Worm (Caenorhabditis elegans) whole organism, L4 larva: Measurements from ENCODE around the gene Y57G11C.23.
A peak's percentile ranks its signal among the peaks of the same experiment; 100 is the strongest.

Experiments used
- D1046.2 ChIP-seq: fragments of 200-800 bp; sonication (Bioruptor generic); IDR thresholded peaks from 2 replicates; pipeline ENCODE4 v1.3.6; 2022; ENCODE audit warnings: missing genetic modification characterization, missing compliant biosample characterization
- F10B5.3 ChIP-seq: sonication (generic microtip); optimal IDR thresholded peaks from 2 replicates; lab custom pipeline; 2016; ENCODE audit warnings: mild to moderate bottlenecking, missing genetic modification characterization, missing compliant biosample characterization
- F49E8.2 ChIP-seq: sonication (generic microtip); optimal IDR thresholded peaks from 2 replicates; lab custom pipeline; 2016; ENCODE audit warnings: missing compliant biosample characterization, mild to moderate bottlenecking, missing genetic modification characterization, borderline replicate concordance
- Y48G9A.11 ChIP-seq: fragments of 200-800 bp; sonication (Bioruptor generic); IDR thresholded peaks from 2 replicates; pipeline ENCODE4 v1.3.6; 2022; ENCODE audit warnings: missing genetic modification reagents, missing genetic modification characterization, missing compliant biosample characterization
- Y75B8A.6 ChIP-seq: fragments of 200-800 bp; sonication (Bioruptor generic); IDR thresholded peaks from 2 replicates; pipeline ENCODE4 v1.3.6; 2022; ENCODE audit warnings: missing genetic modification reagents, missing genetic modification characterization, missing compliant biosample characterization
- ZK337.2 ChIP-seq: fragments of 200-800 bp; sonication (Bioruptor generic); IDR thresholded peaks from 2 replicates; pipeline ENCODE4 v1.3.6; 2022; ENCODE audit warnings: missing genetic modification reagents, missing genetic modification characterization, missing compliant biosample characterization
- aha-1 ChIP-seq: fragments of 150-350 bp; peaks from one replicate; lab custom pipeline; 2014; ENCODE audit warnings: missing biosample characterization, missing genetic modification characterization
- aly-2 ChIP-seq: sonication (generic microtip); optimal IDR thresholded peaks from 2 replicates; lab custom pipeline; 2018; ENCODE audit warnings: missing biosample characterization, missing genetic modification characterization
- attf-4 ChIP-seq: sonication (generic microtip); optimal IDR thresholded peaks from 3 replicates; lab custom pipeline; 2017; ENCODE audit warnings: missing biosample characterization, missing genetic modification characterization
- ceh-20 ChIP-seq: fragments of 200-800 bp; sonication (Bioruptor generic); IDR thresholded peaks from 2 replicates; pipeline ENCODE4 v1.3.6; 2022; ENCODE audit warnings: missing genetic modification reagents, missing genetic modification characterization, missing compliant biosample characterization
- ceh-62 ChIP-seq: sonication (generic microtip); optimal IDR thresholded peaks from 2 replicates; lab custom pipeline; 2017; ENCODE audit warnings: missing biosample characterization, missing genetic modification characterization
- daf-16 ChIP-seq, 3 experiments: sonication (generic microtip); optimal IDR thresholded peaks; 2 replicates each; lab custom pipeline; 2016 to 2017; ENCODE audit warnings: missing genetic modification characterization in 3 of 3, missing genetic modification reagents in 3 of 3, mild to moderate bottlenecking in 2 of 3, missing compliant biosample characterization in 2 of 3, missing biosample characterization in 1 of 3, moderate library complexity in 1 of 3
- dve-1 ChIP-seq: sonication (generic microtip); optimal IDR thresholded peaks from 2 replicates; lab custom pipeline; 2017; ENCODE audit warnings: antibody characterized with exemption, mild to moderate bottlenecking, missing genetic modification characterization, missing compliant biosample characterization; ENCODE audit not compliant: insufficient read depth
- fos-1 ChIP-seq: fragments of 150-350 bp; optimal IDR thresholded peaks from 2 replicates; lab custom pipeline; 2014; ENCODE audit warnings: missing biosample characterization, missing genetic modification characterization
- hif-1 ChIP-seq, 2 experiments: sonication (generic microtip); optimal IDR thresholded peaks; 2 replicates each; lab custom pipeline; 2016 to 2017; ENCODE audit warnings: missing compliant biosample characterization in 2 of 2, missing genetic modification characterization in 2 of 2, missing genetic modification reagents in 2 of 2, missing genotype in 2 of 2, mild to moderate bottlenecking in 1 of 2
- hlh-11 ChIP-seq: fragments of 200-800 bp; sonication (Bioruptor generic); optimal IDR thresholded peaks from 2 replicates; lab custom pipeline; 2018; ENCODE audit warnings: mild to moderate bottlenecking, missing genetic modification characterization, missing compliant biosample characterization
- hlh-30 ChIP-seq: sonication (generic microtip); optimal IDR thresholded peaks from 2 replicates; lab custom pipeline; 2017; ENCODE audit warnings: antibody characterized with exemption, mild to moderate bottlenecking, missing genetic modification characterization, missing compliant biosample characterization; ENCODE audit not compliant: insufficient read depth
- hmg-1.1 ChIP-seq: fragments of 200-800 bp; sonication (Bioruptor generic); IDR thresholded peaks from 2 replicates; pipeline ENCODE4 v1.3.6; 2022; ENCODE audit warnings: missing genetic modification reagents, missing genetic modification characterization, missing compliant biosample characterization
- jun-1 ChIP-seq: fragments of 150-350 bp; optimal IDR thresholded peaks from 2 replicates; lab custom pipeline; 2014; ENCODE audit warnings: missing biosample characterization, missing genetic modification reagents, missing genetic modification characterization
- lin-1 ChIP-seq: fragments of 200-800 bp; sonication (Bioruptor generic); IDR thresholded peaks from 2 replicates; pipeline ENCODE4 v1.3.6; 2022; ENCODE audit warnings: missing genetic modification reagents, missing genetic modification characterization, missing compliant biosample characterization
- lin-15B ChIP-seq: fragments of 150-350 bp; sonication (generic microtip); optimal IDR thresholded peaks from 3 replicates; lab custom pipeline; 2014; ENCODE audit warnings: missing biosample characterization, missing genetic modification characterization
- lin-29 ChIP-seq: fragments of 200-800 bp; sonication (Bioruptor generic); IDR thresholded peaks from 2 replicates; pipeline ENCODE4 v1.3.6; 2022; ENCODE audit warnings: missing genetic modification reagents, missing genetic modification characterization, missing compliant biosample characterization
- lin-38 ChIP-seq: fragments of 200-800 bp; sonication (Bioruptor generic); IDR thresholded peaks from 2 replicates; pipeline ENCODE4 v1.3.6; 2022; ENCODE audit warnings: missing genetic modification reagents, missing genetic modification characterization, missing compliant biosample characterization
- lin-39 ChIP-seq: fragments of 150-350 bp; optimal IDR thresholded peaks from 2 replicates; lab custom pipeline; 2014; ENCODE audit warnings: missing biosample characterization, missing genetic modification reagents, missing genetic modification characterization
- lir-3 ChIP-seq: sonication (generic microtip); optimal IDR thresholded peaks from 2 replicates; lab custom pipeline; 2016; ENCODE audit warnings: mild to moderate bottlenecking, missing genetic modification characterization, missing compliant biosample characterization
- lsy-2 ChIP-seq, 2 experiments: fragments of 150-350 bp in 1 of 2; sonication (generic microtip) in 1 of 2; optimal IDR thresholded peaks; 2 replicates each; lab custom pipeline; 2014 to 2017; ENCODE audit warnings: missing biosample characterization in 2 of 2, missing genetic modification characterization in 2 of 2
- madf-5 ChIP-seq, 2 experiments: fragments of 200-800 bp; sonication (Bioruptor generic); IDR thresholded peaks; 2 replicates each; pipeline ENCODE4 v1.3.6; 2022; ENCODE audit warnings: missing compliant biosample characterization in 2 of 2, missing genetic modification characterization in 2 of 2
- mdl-1 ChIP-seq, 2 experiments: fragments of 150-350 bp in 1 of 2; sonication (generic microtip) in 1 of 2; optimal IDR thresholded peaks; 2 replicates each; lab custom pipeline; 2014 to 2017; ENCODE audit warnings: missing biosample characterization in 2 of 2, missing genetic modification characterization in 2 of 2
- mes-2 ChIP-seq: sonication (generic microtip); optimal IDR thresholded peaks from 2 replicates; lab custom pipeline; 2016; ENCODE audit warnings: missing genotype, mild to moderate bottlenecking, missing genetic modification characterization, missing compliant biosample characterization; ENCODE audit not compliant: poor library complexity, severe bottlenecking
- mxl-2 ChIP-seq: fragments of 200-800 bp; sonication (Bioruptor generic); conservative IDR thresholded peaks from 2 replicates; pipeline ENCODE4 v1.3.6; 2022; ENCODE audit warnings: missing genetic modification reagents, missing genetic modification characterization, missing compliant biosample characterization
- mxl-3 ChIP-seq: fragments of 200-800 bp; sonication (Bioruptor generic); optimal IDR thresholded peaks from 2 replicates; lab custom pipeline; 2018; ENCODE audit warnings: mild to moderate bottlenecking, missing genetic modification characterization, missing compliant biosample characterization
- nhr-10 ChIP-seq: fragments of 150-350 bp; optimal IDR thresholded peaks from 2 replicates; lab custom pipeline; 2014; ENCODE audit warnings: missing biosample characterization, missing genetic modification characterization
- nhr-237 ChIP-seq: sonication (generic microtip); optimal IDR thresholded peaks from 2 replicates; lab custom pipeline; 2017; ENCODE audit warnings: missing biosample characterization, missing genetic modification characterization
- nhr-48 ChIP-seq: sonication (generic microtip); optimal IDR thresholded peaks from 2 replicates; lab custom pipeline; 2016; ENCODE audit warnings: mild to moderate bottlenecking, missing genetic modification characterization, missing compliant biosample characterization
- nhr-6 ChIP-seq: fragments of 150-350 bp; optimal IDR thresholded peaks from 2 replicates; lab custom pipeline; 2014; ENCODE audit warnings: missing biosample characterization, missing genetic modification characterization
- nhr-77 ChIP-seq: fragments of 150-350 bp; optimal IDR thresholded peaks from 2 replicates; lab custom pipeline; 2014; ENCODE audit warnings: missing biosample characterization, missing genetic modification characterization
- pha-4 ChIP-seq, 2 experiments: fragments of 150-350 bp in 1 of 2; fragments of 200-800 bp in 1 of 2; sonication (Bioruptor generic) in 1 of 2; IDR thresholded peaks in 1 of 2; optimal IDR thresholded peaks in 1 of 2; 2 replicates each; pipeline versions ENCODE4 v1.3.6 to Lab custom; 2014 to 2022; ENCODE audit warnings: missing genetic modification characterization in 2 of 2, missing genetic modification reagents in 2 of 2, missing biosample characterization in 1 of 2, missing compliant biosample characterization in 1 of 2
- skn-1 ChIP-seq: fragments of 150-350 bp; optimal IDR thresholded peaks from 2 replicates; lab custom pipeline; 2014; ENCODE audit warnings: missing biosample characterization, missing genetic modification characterization
- snpc-1.2 ChIP-seq: fragments of 200-800 bp; sonication (Bioruptor generic); IDR thresholded peaks from 2 replicates; pipeline ENCODE4 v1.3.6; 2022; ENCODE audit warnings: missing genetic modification reagents, missing genetic modification characterization, missing compliant biosample characterization
- spr-1 ChIP-seq: sonication (generic microtip); optimal IDR thresholded peaks from 2 replicates; lab custom pipeline; 2016; ENCODE audit warnings: mild to moderate bottlenecking, missing genetic modification characterization, missing compliant biosample characterization
- spr-3 ChIP-seq: fragments of 200-800 bp; sonication (Bioruptor generic); optimal IDR thresholded peaks from 2 replicates; lab custom pipeline; 2018; ENCODE audit warnings: mild to moderate bottlenecking, missing genetic modification characterization, missing compliant biosample characterization
- unc-130 ChIP-seq: sonication (generic microtip); optimal IDR thresholded peaks from 2 replicates; lab custom pipeline; 2016; ENCODE audit warnings: missing genetic modification reagents, missing genetic modification characterization, missing compliant biosample characterization
- unc-62 ChIP-seq, 3 experiments: fragments of 150-350 bp in 1 of 3; sonication (generic microtip); optimal IDR thresholded peaks in 2 of 3; peaks in 1 of 3; 1 replicate in 1 of 3; 2 replicates in 2 of 3; lab custom pipeline; 2014 to 2017; ENCODE audit warnings: missing biosample characterization in 3 of 3, missing genetic modification characterization in 3 of 3, missing genetic modification reagents in 3 of 3, missing genotype in 1 of 3
- zag-1 ChIP-seq: fragments of 150-350 bp; optimal IDR thresholded peaks from 2 replicates; lab custom pipeline; 2014; ENCODE audit warnings: missing biosample characterization, missing genetic modification characterization

Gene Y57G11C.23

DNA sequence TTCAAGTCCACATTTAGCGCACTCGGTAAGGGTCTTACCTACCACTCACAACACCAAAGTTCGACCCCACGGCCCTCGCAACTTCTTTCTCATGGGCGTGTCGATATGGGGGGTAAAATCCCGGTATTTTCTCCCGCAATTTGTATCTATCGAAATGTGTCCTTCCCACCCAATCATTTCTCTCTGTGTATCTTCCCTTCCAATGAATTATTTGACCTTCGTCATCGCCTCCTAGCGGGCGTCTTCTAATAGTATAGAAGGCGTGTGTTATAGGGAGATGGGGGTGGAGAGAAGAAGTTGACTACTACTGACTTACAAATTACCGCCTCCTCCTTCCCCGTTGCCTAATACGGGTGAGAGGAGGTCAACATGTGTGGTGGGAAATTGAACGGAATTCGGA is 15.0 kb upstream of the Y57G11C.23 start (continued):
- no peak for TF ChIP-seq skn-1 (tag; lab: Kevin White, UChicago)
- TF ChIP-seq mxl-3 (GFP tag; lab: Kevin White, UChicago) = peak; percentile 56
- TF ChIP-seq hif-1 (tag; optimal IDR thresholded peaks at IDR 0.05; lab: Kevin White, UChicago) = no peak
- no peak for TF ChIP-seq hmg-1.1
- no peak for TF ChIP-seq nhr-10
- TF ChIP-seq aly-2 (tag; lab: Kevin White, UChicago) = no peak
- TF ChIP-seq lin-39 (tag; lab: Kevin White, UChicago) = no peak
- TF ChIP-seq lsy-2 (tag; optimal IDR thresholded peaks at IDR 0.05; lab: Kevin White, UChicago) = no peak
- TF ChIP-seq aha-1 (tag; lab: Kevin White, UChicago) = peak; percentile 32
- TF ChIP-seq fos-1 (tag; lab: Kevin White, UChicago) = no peak
- TF ChIP-seq F10B5.3 (tag; lab: Kevin White, UChicago) = no peak
- TF ChIP-seq spr-3 = no peak
- no peak for TF ChIP-seq nhr-48 (tag; lab: Kevin White, UChicago)
- TF ChIP-seq Y75B8A.6 (GFP tag; lab: Robert Waterston, UW) = no peak
- TF ChIP-seq attf-4 (tag; lab: Kevin White, UChicago) = no peak
- TF ChIP-seq snpc-1.2 (GFP tag; lab: Robert Waterston, UW) = peak; percentile 94
- no peak for TF ChIP-seq nhr-6 (tag; lab: Kevin White, UChicago)
- TF ChIP-seq daf-16 (GFP tag; optimal IDR thresholded peaks at IDR 0.05; lab: Kevin White, UChicago) = no peak
- no peak for TF ChIP-seq daf-16 (tag; optimal IDR thresholded peaks at IDR 0.05; lab: Kevin White, UChicago)
- no peak for TF ChIP-seq lin-38
- TF ChIP-seq F49E8.2 (tag; lab: Kevin White, UChicago) = no peak
- TF ChIP-seq ceh-20 (GFP tag; lab: Robert Waterston, UW) = 0 out of 2 replicates have a peak, but pooled peaks have one; percentile 23
- no peak for TF ChIP-seq nhr-77 (tag; lab: Kevin White, UChicago)
- TF ChIP-seq unc-62 (GFP tag; optimal IDR thresholded peaks at IDR 0.05 in 1 of 2; lab: Kevin White, UChicago) = peak in 1 of 2 experiments; percentile 42
- no peak for TF ChIP-seq unc-62 (tag; optimal IDR thresholded peaks at IDR 0.05; lab: Kevin White, UChicago)
- TF ChIP-seq ceh-62 (tag; lab: Kevin White, UChicago) = no peak
- no peak for TF ChIP-seq lin-29 (GFP tag; lab: Robert Waterston, UW)
- TF ChIP-seq, all 104 proteins: peak for 6

DNA sequence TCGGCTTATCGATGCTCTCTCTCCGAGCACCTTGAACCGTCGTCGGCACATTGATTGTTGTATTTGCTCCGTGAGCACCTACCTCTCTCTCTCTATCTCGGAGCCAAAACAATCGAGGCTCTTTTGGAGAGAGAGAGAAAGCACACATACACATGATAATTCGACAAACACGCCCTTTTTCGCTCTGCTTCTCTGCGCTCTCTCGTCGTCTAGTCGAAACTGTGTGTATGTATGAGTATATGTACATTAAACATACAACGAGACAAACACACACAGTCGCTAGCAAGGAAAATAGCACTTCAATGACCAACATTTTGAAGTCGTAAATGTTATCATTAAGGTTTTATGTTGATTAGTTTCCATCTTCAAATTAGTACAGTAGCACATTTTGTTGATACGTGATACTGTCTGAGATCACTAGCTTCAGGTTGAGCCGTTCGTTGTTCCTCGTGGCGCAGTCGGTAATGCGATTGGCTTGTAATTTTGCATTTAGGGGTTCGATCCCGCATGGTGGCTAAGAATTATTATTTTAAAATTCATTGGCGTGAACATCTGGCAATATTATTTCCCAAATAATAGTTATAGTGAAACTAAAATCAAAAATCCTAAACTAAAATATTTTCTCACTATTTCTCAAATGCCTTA is 13.5 kb upstream of the Y57G11C.23 start:
- TF ChIP-seq mdl-1 (tag; optimal IDR thresholded peaks at IDR 0.05; lab: Kevin White, UChicago) (peak in 1 of 2 experiments; percentile 72), lin-1 (0 out of 2 replicates have a peak, but pooled peaks have one; percentile 18), pha-4 (GFP tag; IDR thresholded peaks at IDR 0.05; lab: Robert Waterston, UW) (no peak), pha-4 (tag; optimal IDR thresholded peaks at IDR 0.05; lab: Kevin White, UChicago) (peak; percentile 49), lir-3 (tag; lab: Kevin White, UChicago) (no peak), unc-130 (no peak), lin-15B (tag; lab: Kevin White, UChicago) (no peak), lin-38 (peak; percentile 43), aha-1 (tag; lab: Kevin White, UChicago) (peak; percentile 95), zag-1 (tag; lab: Kevin White, UChicago) (no peak), Y75B8A.6 (GFP tag; lab: Robert Waterston, UW) (no peak), hmg-1.1 (no peak), hlh-30 (tag; lab: Kevin White, UChicago) (peak; percentile 41), madf-5 (GFP tag; IDR thresholded peaks at IDR 0.05; lab: Robert Waterston, UW) (0 out of 4 replicates have a peak, but pooled peaks of 1 of the 2 experiments have one; percentile 12), daf-16 (GFP tag; optimal IDR thresholded peaks at IDR 0.05; lab: Kevin White, UChicago) (peak in 1 of 2 experiments; percentile 12), daf-16 (tag; optimal IDR thresholded peaks at IDR 0.05; lab: Kevin White, UChicago) (peak; percentile 98), ZK337.2 (no peak), mes-2 (tag; lab: Kevin White, UChicago) (peak; percentile 61), nhr-10 (no peak), spr-1 (tag; lab: Kevin White, UChicago) (peak; percentile 23), Y48G9A.11 (GFP tag; lab: Robert Waterston, UW) (0 out of 2 replicates have a peak, but pooled peaks have one; percentile 37), jun-1 (peak; percentile 10), dve-1 (peak; percentile 93), D1046.2 (no peak), nhr-237 (tag; lab: Kevin White, UChicago) (no peak), hlh-11 (tag; lab: Kevin White, UChicago) (peak; percentile 78), nhr-48 (tag; lab: Kevin White, UChicago) (peak; percentile 41), mxl-2 (GFP tag; lab: Robert Waterston, UW) (0 out of 2 replicates have a peak, but pooled peaks have one; percentile 43), F10B5.3 (tag; lab: Kevin White, UChicago) (no peak), snpc-1.2 (GFP tag; lab: Robert Waterston, UW) (peak; percentile 98), lin-39 (tag; lab: Kevin White, UChicago) (no peak), mxl-3 (GFP tag; lab: Kevin White, UChicago) (peak; percentile 13)
